Fruit fly (Drosophila melanogaster) whole organism, adult: ENCODE results near the gene Aasdh.
A peak's percentile ranks its signal among the peaks of the same experiment; 100 is the strongest.

Experiments used
- CG11617 ChIP-seq: fragments of 200-800 bp; sonication (Bioruptor generic); optimal IDR thresholded peaks from 2 replicates; lab custom pipeline; 2017; ENCODE audit warnings: mild to moderate bottlenecking, missing biosample characterization, missing genetic modification reagents, missing genetic modification characterization
- CG12768 ChIP-seq: fragments of 200-800 bp; sonication (Bioruptor generic); optimal IDR thresholded peaks from 2 replicates; lab custom pipeline; 2017; ENCODE audit warnings: missing biosample characterization, missing genetic modification characterization, mild to moderate bottlenecking, moderate library complexity, missing genetic modification reagents
- CG14711 ChIP-seq: fragments of 200-800 bp; sonication (Bioruptor generic); optimal IDR thresholded peaks from 2 replicates; lab custom pipeline; 2018; ENCODE audit warnings: missing biosample characterization, mild to moderate bottlenecking, missing genetic modification characterization, moderate library complexity
- CG1620 ChIP-seq: fragments of 200-800 bp; sonication (Bioruptor generic); optimal IDR thresholded peaks from 2 replicates; lab custom pipeline; 2016; ENCODE audit warnings: missing biosample characterization, missing genetic modification characterization
- CG33017 ChIP-seq: fragments of 200-800 bp; sonication (Bioruptor generic); optimal IDR thresholded peaks from 2 replicates; lab custom pipeline; 2018; ENCODE audit warnings: missing biosample characterization, mild to moderate bottlenecking, missing genetic modification characterization, moderate library complexity
- CG5204 ChIP-seq: fragments of 200-800 bp; sonication (Bioruptor generic); optimal IDR thresholded peaks from 2 replicates; lab custom pipeline; 2016; ENCODE audit warnings: missing biosample characterization, missing genetic modification characterization
- CG7045 ChIP-seq: fragments of 200-800 bp; sonication (Bioruptor generic); optimal IDR thresholded peaks from 2 replicates; lab custom pipeline; 2017; ENCODE audit warnings: missing biosample characterization, mild to moderate bottlenecking, missing genetic modification characterization
- CG7101 ChIP-seq: fragments of 200-800 bp; sonication (Bioruptor generic); optimal IDR thresholded peaks from 2 replicates; lab custom pipeline; 2018; ENCODE audit warnings: missing biosample characterization, mild to moderate bottlenecking, missing genetic modification characterization, moderate library complexity
- Clk ChIP-seq: fragments of 200-800 bp; sonication (Bioruptor generic); optimal IDR thresholded peaks from 2 replicates; lab custom pipeline; 2017; ENCODE audit warnings: missing biosample characterization, missing genetic modification characterization
- Hr96 ChIP-seq: fragments of 200-800 bp; sonication (Bioruptor generic); optimal IDR thresholded peaks from 2 replicates; lab custom pipeline; 2016; ENCODE audit warnings: missing biosample characterization, missing genetic modification characterization
- Mnt ChIP-seq: fragments of 200-800 bp; sonication (Bioruptor generic); optimal IDR thresholded peaks from 2 replicates; lab custom pipeline; 2016; ENCODE audit warnings: missing biosample characterization, mild to moderate bottlenecking, missing genetic modification characterization
- bab1 ChIP-seq: fragments of 200-800 bp; sonication (Bioruptor generic); optimal IDR thresholded peaks from 3 replicates; lab custom pipeline; 2019; ENCODE audit warnings: missing biosample characterization, mild to moderate bottlenecking, missing genetic modification characterization, moderate library complexity
- cic ChIP-seq: fragments of 200-800 bp; sonication (Bioruptor generic); optimal IDR thresholded peaks from 2 replicates; lab custom pipeline; 2017; ENCODE audit warnings: missing biosample characterization, mild to moderate bottlenecking, missing genetic modification characterization, moderate library complexity
- cnc ChIP-seq, 2 experiments: fragments of >200 bp; optimal IDR thresholded peaks; 2 replicates each; lab custom pipeline; 2017
- kay ChIP-seq: fragments of 200-800 bp; sonication (Bioruptor generic); peaks from one replicate; lab custom pipeline; 2016; ENCODE audit warnings: missing biosample characterization, missing genetic modification characterization, borderline replicate concordance
- pad ChIP-seq: fragments of 200-800 bp; sonication (Bioruptor generic); optimal IDR thresholded peaks from 3 replicates; lab custom pipeline; 2017; ENCODE audit warnings: missing biosample characterization, missing genetic modification characterization, mild to moderate bottlenecking, moderate library complexity, missing genetic modification reagents
- tj ChIP-seq: fragments of 200-800 bp; sonication (Bioruptor generic); optimal IDR thresholded peaks from 3 replicates; lab custom pipeline; 2017; ENCODE audit warnings: missing biosample characterization, mild to moderate bottlenecking, missing genetic modification characterization, moderate library complexity
- toe ChIP-seq: fragments of 200-800 bp; sonication (Bioruptor generic); optimal IDR thresholded peaks from 2 replicates; lab custom pipeline; 2016; ENCODE audit warnings: missing biosample characterization, missing genetic modification characterization

Gene Aasdh

dm6 chr2L:8399863-8400598, 49.3 kb downstream of the Aasdh start, which contains the start of gene CG31898:
Gene CG31898, plus strand, starts transcription at chr2L:8400421.
- TF ChIP-seq CG7045 (GFP tag; lab: Kevin White, UChicago) (no peak), CG14711 (tag; lab: Kevin White, UChicago) (no peak), CG7101 (tag; lab: Kevin White, UChicago) (no peak), Hr96 (no peak), CG33017 (tag; lab: Kevin White, UChicago) (no peak), bab1 (GFP tag; lab: Kevin White, UChicago) (peak; percentile 26), cic (peak; percentile 79)

DNA sequence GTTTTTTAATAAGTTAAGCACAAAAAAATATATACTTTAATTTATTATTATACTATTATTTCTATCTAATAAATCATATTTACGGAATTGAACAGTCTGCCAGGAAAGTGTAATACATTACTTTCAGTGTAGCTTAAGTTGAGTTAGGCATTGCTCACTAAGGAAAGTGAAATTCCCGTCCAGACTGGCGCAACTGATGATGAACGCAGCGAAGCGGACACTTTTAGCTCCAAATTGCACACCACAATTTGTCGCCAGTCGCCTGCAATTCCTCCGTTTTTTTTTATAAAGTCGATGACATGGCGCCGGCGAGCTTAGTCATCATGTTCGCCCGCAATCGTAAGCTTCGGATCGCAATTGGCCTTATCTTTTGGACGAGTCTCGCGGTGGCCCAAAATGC, 50.7 kb downstream of the Aasdh start, which contains the start of gene CG13386:
CG13386 (plus strand) TSS at position 301 of the 400 bp plus-strand sequence.
- TF ChIP-seq CG7045 (GFP tag; lab: Kevin White, UChicago) (no peak), cnc (optimal IDR thresholded peaks at IDR 0.05; lab: Kevin White, UChicago) (no peak), Hr96 (no peak), CG7101 (tag; lab: Kevin White, UChicago) (no peak), CG33017 (tag; lab: Kevin White, UChicago) (no peak), CG11617 (GFP tag; lab: Kevin White, UChicago) (no peak), pad (GFP tag; lab: Kevin White, UChicago) (no peak), CG5204 (GFP tag; lab: Kevin White, UChicago) (no peak), CG12768 (GFP tag; lab: Kevin White, UChicago) (no peak), CG14711 (tag; lab: Kevin White, UChicago) (no peak), CG1620 (no peak), kay (GFP tag; lab: Kevin White, UChicago) (no peak), Clk (GFP tag; lab: Kevin White, UChicago) (no peak), Mnt (no peak), cic (no peak), toe (GFP tag; lab: Kevin White, UChicago) (no peak), tj (no peak)

DNA sequence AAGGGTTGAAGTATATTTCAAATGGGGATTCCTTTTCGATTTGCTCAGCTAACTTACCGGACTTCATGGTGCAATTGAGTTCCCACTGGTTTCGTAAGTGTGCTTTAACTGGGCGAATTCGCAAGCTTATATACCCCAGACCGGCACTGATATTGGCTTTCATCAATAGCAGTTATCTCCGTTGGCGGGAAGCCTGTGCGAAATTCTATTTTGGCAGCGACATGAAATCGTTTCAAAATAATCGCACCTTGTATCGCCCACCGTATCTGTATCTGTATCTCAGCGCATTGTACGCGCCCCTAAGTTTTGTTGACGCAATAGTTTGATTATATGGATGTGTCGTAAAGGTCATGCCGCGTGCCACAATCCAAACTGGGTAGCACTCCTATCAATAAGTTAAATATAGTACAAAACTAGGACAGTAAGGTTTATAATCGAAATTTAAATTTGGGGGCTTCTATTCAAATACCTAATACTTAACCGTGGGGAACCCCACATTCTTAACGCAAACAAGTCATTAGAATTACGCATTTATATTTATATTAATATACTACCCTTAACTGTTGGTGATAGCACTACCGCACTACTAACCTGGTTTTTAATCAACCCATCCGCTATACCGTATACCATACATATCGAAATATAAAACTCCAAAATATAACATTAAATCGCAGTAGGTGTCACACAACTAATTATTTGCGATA, 53.2 kb downstream of the Aasdh start, which contains the start of the genes Peritrophin-15a and CG13385:
Peritrophin-15a (minus strand) TSS at position 101 of the 704 bp plus-strand sequence.
CG13385 (plus strand) TSS at position 654 of the 704 bp plus-strand sequence.
- TF ChIP-seq bab1 (GFP tag; lab: Kevin White, UChicago) (no peak), tj (no peak), CG11617 (GFP tag; lab: Kevin White, UChicago) (no peak), CG7045 (GFP tag; lab: Kevin White, UChicago) (no peak), pad (GFP tag; lab: Kevin White, UChicago) (no peak), CG12768 (GFP tag; lab: Kevin White, UChicago) (no peak)
